Fruit fly (Drosophila melanogaster) whole organism, embryonic: ENCODE results near the gene RpS26.

Experiments
- CG4424 ChIP-seq: fragments of 200-800 bp; sonication (Bioruptor generic); optimal IDR thresholded peaks from 3 replicates; lab custom pipeline; 2016; ENCODE audit warnings: missing biosample characterization, missing genetic modification characterization
- ssp ChIP-seq: fragments of 200-800 bp; sonication (Bioruptor generic); IDR thresholded peaks from 2 replicates; pipeline ENCODE4 v1.3.6; 2022; ENCODE audit warnings: missing biosample characterization, missing genetic modification characterization

DNA sequence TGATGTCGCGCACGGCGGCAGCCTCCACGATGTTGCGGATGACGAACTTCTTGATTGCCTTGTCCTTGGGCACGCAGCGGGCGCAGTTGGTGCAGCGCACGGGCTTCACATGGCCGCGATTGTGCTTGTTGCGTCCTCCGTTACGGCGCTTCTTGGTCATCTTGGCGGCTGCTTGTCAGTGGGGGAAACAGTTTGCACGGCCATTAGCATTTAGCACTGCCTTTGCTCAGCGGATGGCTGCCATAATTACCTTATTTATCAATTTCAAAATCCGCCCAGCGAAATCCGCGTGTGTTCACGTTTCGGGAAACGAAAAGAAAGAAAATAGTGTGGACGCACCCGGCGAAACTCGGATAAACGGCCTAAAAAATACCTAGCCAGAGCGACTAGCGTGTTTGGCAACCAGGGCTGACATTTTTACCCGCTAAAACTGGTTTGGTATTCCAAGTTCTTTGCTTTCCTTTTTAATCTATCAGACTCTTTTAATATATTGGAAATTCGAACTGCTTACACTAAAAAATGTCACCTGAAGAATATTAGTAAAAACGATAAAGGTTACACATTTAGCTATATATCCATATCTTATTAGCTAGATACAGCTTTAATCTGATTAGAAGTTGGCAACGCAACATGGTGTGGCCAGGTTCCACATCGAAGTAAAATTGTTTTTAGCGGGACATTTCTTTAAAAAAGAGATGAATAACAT, at the start of gene RpS26:
- TF ChIP-seq CG4424 (peak; percentile 50), ssp (GFP tag; lab: Robert Waterston, UW) (peak; percentile 48)
